Worm (Caenorhabditis elegans): ENCODE measurements around the gene F55C12.4.

F55C12.4 gene

ce11 chrII:5841053-5841547 is 17.1 kb downstream of the F55C12.4 start, which contains the start of gene lec-5:
TSS of gene lec-5 (minus strand) at chrII:5841103.
- TF ChIP-seq K02D7.2 (tag; optimal IDR thresholded peaks at IDR 0.05) = no peak
- peak; percentile 68 for TF ChIP-seq ceh-18 (tag; optimal IDR thresholded peaks at IDR 0.05)
- TF ChIP-seq rnt-1 (tag; optimal IDR thresholded peaks at IDR 0.05) = peak; percentile 54

- TF ChIP-seq sox-4 (tag; optimal IDR thresholded peaks at IDR 0.05) = no peak
- TF ChIP-seq mec-3 (tag; optimal IDR thresholded peaks at IDR 0.05; ENCODE audit: borderline replicate concordance) = no peak
- peak; percentile 28 for TF ChIP-seq nfya-1 (tag; optimal IDR thresholded peaks at IDR 0.05)
- TF ChIP-seq rnt-1 (tag; optimal IDR thresholded peaks at IDR 0.05) = no peak
These were observed 19.0 kb downstream of the F55C12.4 start, which contains the start of gene ZK1248.19 for ce11 chrII:5839227-5839626. TSS of gene ZK1248.19 (minus strand) at chrII:5839414.

- TF ChIP-seq nfya-1 (tag; optimal IDR thresholded peaks at IDR 0.05) = no peak
- TF ChIP-seq pha-4 (tag; optimal IDR thresholded peaks at IDR 0.05) = no peak
- TF ChIP-seq ceh-19 (GFP tag; optimal IDR thresholded peaks at IDR 0.05) = no peak
- TF ChIP-seq ceh-18 (tag; optimal IDR thresholded peaks at IDR 0.05) = no peak
- no peak for TF ChIP-seq pqm-1 (tag; optimal IDR thresholded peaks at IDR 0.05)
- no peak for TF ChIP-seq eyg-1 (tag; optimal IDR thresholded peaks at IDR 0.05)
- no peak for TF ChIP-seq K02D7.2 (tag; optimal IDR thresholded peaks at IDR 0.05)
- TF ChIP-seq hlh-13 (GFP tag; optimal IDR thresholded peaks at IDR 0.05) = no peak
- TF ChIP-seq odd-2 (tag; optimal IDR thresholded peaks at IDR 0.05) = no peak
These were observed 19.8 kb downstream of the F55C12.4 start, which contains the start of gene ZK1248.15 for ce11 chrII:5838453-5838852. TSS of gene ZK1248.15 (minus strand) at chrII:5838553.

ce11 chrII:5836153-5836719 is 22.0 kb downstream of the F55C12.4 start, which contains the start of gene fzo-1:
TSS of gene fzo-1 (minus strand) at chrII:5836203.
- TF ChIP-seq unc-86 (tag; optimal IDR thresholded peaks at IDR 0.05) (peak; percentile 15), pros-1 (tag; optimal IDR thresholded peaks at IDR 0.05) (no peak), rnt-1 (tag; optimal IDR thresholded peaks at IDR 0.05) (peak; percentile 59), ceh-22 (tag; optimal IDR thresholded peaks at IDR 0.05) (no peak), ceh-19 (GFP tag; optimal IDR thresholded peaks at IDR 0.05) (peak; percentile 39), nhr-232 (tag; optimal IDR thresholded peaks at IDR 0.05) (no peak), ceh-30 (tag; optimal IDR thresholded peaks at IDR 0.05) (no peak), gmeb-2 (tag; optimal IDR thresholded peaks at IDR 0.05) (peak; percentile 42), dmd-4 (tag; optimal IDR thresholded peaks at IDR 0.05; ENCODE audit: borderline replicate concordance) (peak; percentile 36), ceh-45 (GFP tag; IDR thresholded peaks at IDR 0.05) (no peak), pha-2 (tag; optimal IDR thresholded peaks at IDR 0.05) (peak; percentile 54), tbx-7 (tag; optimal IDR thresholded peaks at IDR 0.05) (peak; percentile 97), odd-2 (tag; optimal IDR thresholded peaks at IDR 0.05) (no peak), sdc-2 (tag; optimal IDR thresholded peaks at IDR 0.05) (peak; percentile 68), ceh-31 (tag; optimal IDR thresholded peaks at IDR 0.05) (peak; percentile 99), ceh-48 (tag; optimal IDR thresholded peaks at IDR 0.05) (peak; percentile 23), ceh-14 (tag; optimal IDR thresholded peaks at IDR 0.05) (peak; percentile 88), mec-3 (tag; optimal IDR thresholded peaks at IDR 0.05; ENCODE audit: borderline replicate concordance) (peak; percentile 40), dve-1 (tag; optimal IDR thresholded peaks at IDR 0.05) (no peak), ceh-2 (tag; optimal IDR thresholded peaks at IDR 0.05) (peak; percentile 97), pag-3 (tag; optimal IDR thresholded peaks at IDR 0.05; ENCODE audit: borderline replicate concordance) (peak; percentile 75), unc-3 (GFP tag; conservative IDR thresholded peaks at IDR 0.05) (no peak), unc-3 (tag; optimal IDR thresholded peaks at IDR 0.05) (peak; percentile 74), nhr-11 (tag; optimal IDR thresholded peaks at IDR 0.05) (no peak), ceh-24 (tag; optimal IDR thresholded peaks at IDR 0.05) (peak; percentile 35), ref-2 (tag; optimal IDR thresholded peaks at IDR 0.05) (peak; percentile 91), pha-4 (tag; optimal IDR thresholded peaks at IDR 0.05) (no peak), sox-2 (GFP tag; IDR thresholded peaks at IDR 0.05) (no peak), che-1 (tag; optimal IDR thresholded peaks at IDR 0.05) (no peak), fax-1 (tag; optimal IDR thresholded peaks at IDR 0.05) (peak; percentile 90), ztf-16 (tag; optimal IDR thresholded peaks at IDR 0.05) (peak; percentile 68), hlh-30 (tag; optimal IDR thresholded peaks at IDR 0.05; ENCODE audit: insufficient read depth) (no peak), C38D4.7 (GFP tag; optimal IDR thresholded peaks at IDR 0.05) (no peak), K02D7.2 (tag; optimal IDR thresholded peaks at IDR 0.05) (no peak), ceh-34 (tag; optimal IDR thresholded peaks at IDR 0.05) (peak; percentile 75), hlh-15 (tag; optimal IDR thresholded peaks at IDR 0.05) (peak; percentile 60), ceh-18 (tag; optimal IDR thresholded peaks at IDR 0.05) (peak; percentile 28), zip-5 (tag; optimal IDR thresholded peaks at IDR 0.05) (peak; percentile 96), ahr-1 (tag; optimal IDR thresholded peaks at IDR 0.05) (peak; percentile 81)
